Worm (Caenorhabditis elegans) whole organism, L4/young adult: ENCODE measurements around the gene srd-17.

Experiments
- W03F9.2 ChIP-seq: fragments of 150-350 bp; optimal IDR thresholded peaks from 2 replicates; lab custom pipeline; 2014; ENCODE audit warnings: missing biosample characterization, missing genetic modification characterization
- dao-5 ChIP-seq: sonication (generic microtip); optimal IDR thresholded peaks from 2 replicates; lab custom pipeline; 2016; ENCODE audit warnings: missing genotype, missing genetic modification characterization, moderate library complexity, missing compliant biosample characterization
- him-1 ChIP-seq: sonication (generic microtip); optimal IDR thresholded peaks from 2 replicates; lab custom pipeline; 2016; ENCODE audit warnings: missing genotype, missing genetic modification reagents, missing genetic modification characterization, missing compliant biosample characterization

- TF ChIP-seq him-1 (tag; lab: Kevin White, UChicago), result no peak
- TF ChIP-seq W03F9.2 (tag; lab: Kevin White, UChicago), result no peak
- TF ChIP-seq dao-5, result no peak
These were observed 43.8 kb upstream of the srd-17 start, which contains the start of gene T10G3.8 for ce11 chrV:13476350-13476749.
